Fruit fly (Drosophila melanogaster) whole organism, embryonic: ENCODE results near the gene CG34135.

Source experiments
- Atf-2 ChIP-seq: fragments of 200-800 bp; sonication (Bioruptor generic); optimal IDR thresholded peaks from 2 replicates; lab custom pipeline; 2016; ENCODE audit warnings: missing biosample characterization, missing genetic modification characterization
- Blimp-1 ChIP-seq: fragments of 200-800 bp; sonication (Bioruptor generic); optimal IDR thresholded peaks from 3 replicates; lab custom pipeline; 2018; ENCODE audit warnings: missing biosample characterization, missing genetic modification characterization, mild to moderate bottlenecking, moderate library complexity, missing genetic modification reagents
- CG1024 ChIP-seq: fragments of 200-800 bp; sonication (Bioruptor generic); IDR thresholded peaks from 2 replicates; pipeline ENCODE4 v1.3.6; 2022; ENCODE audit warnings: missing biosample characterization, missing genetic modification characterization
- CG10565 ChIP-seq: fragments of 200-800 bp; sonication (Bioruptor generic); optimal IDR thresholded peaks from 3 replicates; lab custom pipeline; 2016; ENCODE audit warnings: missing biosample characterization, mild to moderate bottlenecking, missing genetic modification characterization
- CG11085 ChIP-seq: fragments of 200-800 bp; sonication (Bioruptor generic); IDR thresholded peaks from 2 replicates; pipeline ENCODE4 v1.3.6; 2022; ENCODE audit warnings: missing biosample characterization, missing genetic modification characterization
- CG11695 ChIP-seq: fragments of 200-800 bp; sonication (Bioruptor generic); IDR thresholded peaks from 3 replicates; pipeline ENCODE4 v1.3.6; 2022; ENCODE audit warnings: missing biosample characterization, missing genetic modification characterization
- CG11723 ChIP-seq: fragments of 200-800 bp; sonication (Bioruptor generic); optimal IDR thresholded peaks from 2 replicates; lab custom pipeline; 2017; ENCODE audit warnings: missing biosample characterization, mild to moderate bottlenecking, missing genetic modification characterization
- CG12219 ChIP-seq: fragments of 200-800 bp; sonication (Bioruptor generic); optimal IDR thresholded peaks from 3 replicates; lab custom pipeline; 2018; ENCODE audit warnings: missing biosample characterization, mild to moderate bottlenecking, missing genetic modification characterization
- CG13424 ChIP-seq: fragments of 200-800 bp; sonication (Bioruptor generic); optimal IDR thresholded peaks from 2 replicates; lab custom pipeline; 2019; ENCODE audit warnings: missing biosample characterization, mild to moderate bottlenecking, missing genetic modification characterization, moderate library complexity
- CG15073 ChIP-seq: fragments of 200-800 bp; sonication (Bioruptor generic); optimal IDR thresholded peaks from 2 replicates; lab custom pipeline; 2016; ENCODE audit warnings: missing biosample characterization, missing genetic modification characterization
- CG15269 ChIP-seq: fragments of 200-800 bp; sonication (Bioruptor generic); optimal IDR thresholded peaks from 2 replicates; lab custom pipeline; 2018; ENCODE audit warnings: missing biosample characterization, mild to moderate bottlenecking, missing genetic modification characterization, moderate library complexity
- CG1602 ChIP-seq: fragments of 200-800 bp; sonication (Bioruptor generic); optimal IDR thresholded peaks from 3 replicates; lab custom pipeline; 2016; ENCODE audit warnings: missing biosample characterization, missing genetic modification characterization
- CG2678 ChIP-seq: fragments of 200-800 bp; sonication (Bioruptor generic); optimal IDR thresholded peaks from 3 replicates; lab custom pipeline; 2019; ENCODE audit warnings: missing biosample characterization, mild to moderate bottlenecking, missing genetic modification characterization, moderate library complexity
- CG32772 ChIP-seq: fragments of 200-800 bp; sonication (Bioruptor generic); IDR thresholded peaks from 2 replicates; pipeline ENCODE4 v1.3.6; 2022; ENCODE audit warnings: missing biosample characterization, missing genetic modification characterization
- CG34422 ChIP-seq: fragments of 200-800 bp; sonication (Bioruptor generic); IDR thresholded peaks from 3 replicates; pipeline ENCODE4 v1.3.6; 2022; ENCODE audit warnings: missing biosample characterization, missing genetic modification characterization
- CG4404 ChIP-seq: fragments of 200-800 bp; sonication (Bioruptor generic); IDR thresholded peaks from 2 replicates; pipeline ENCODE4 v1.3.6; 2022; ENCODE audit warnings: missing biosample characterization, missing genetic modification characterization
- CG4820 ChIP-seq: fragments of 200-800 bp; sonication (Bioruptor generic); optimal IDR thresholded peaks from 3 replicates; lab custom pipeline; 2016; ENCODE audit warnings: missing biosample characterization, missing genetic modification characterization
- CG5180 ChIP-seq: fragments of 200-800 bp; sonication (Bioruptor generic); optimal IDR thresholded peaks from 3 replicates; lab custom pipeline; 2017; ENCODE audit warnings: missing biosample characterization, missing genetic modification characterization, mild to moderate bottlenecking, moderate library complexity, missing genetic modification reagents
- CG6175 ChIP-seq: fragments of 200-800 bp; sonication (Bioruptor generic); IDR thresholded peaks from 3 replicates; pipeline ENCODE4 v1.3.6; 2022; ENCODE audit warnings: missing biosample characterization, missing genetic modification characterization
- CG6254 ChIP-seq: fragments of 200-800 bp; sonication (Bioruptor generic); optimal IDR thresholded peaks from 3 replicates; lab custom pipeline; 2017; ENCODE audit warnings: mild to moderate bottlenecking, missing biosample characterization, missing genetic modification reagents, missing genetic modification characterization
- CG7963 ChIP-seq: fragments of 200-800 bp; sonication (Bioruptor generic); IDR thresholded peaks from 3 replicates; pipeline ENCODE4 v1.3.6; 2022; ENCODE audit warnings: missing biosample characterization, missing genetic modification characterization; ENCODE audit not compliant: partially characterized antibody
- CG8089 ChIP-seq: fragments of 200-800 bp; sonication (Bioruptor generic); optimal IDR thresholded peaks from 3 replicates; lab custom pipeline; 2016; ENCODE audit warnings: missing biosample characterization, missing genetic modification characterization
- CG8281 ChIP-seq: fragments of 200-800 bp; sonication (Bioruptor generic); optimal IDR thresholded peaks from 2 replicates; lab custom pipeline; 2018; ENCODE audit warnings: missing biosample characterization, mild to moderate bottlenecking, missing genetic modification characterization, moderate library complexity
- Camta ChIP-seq: fragments of 200-800 bp; sonication (Bioruptor generic); optimal IDR thresholded peaks from 2 replicates; lab custom pipeline; 2016; ENCODE audit warnings: missing biosample characterization, missing genetic modification characterization
- Dbx ChIP-seq: fragments of 200-800 bp; sonication (Bioruptor generic); IDR thresholded peaks from 3 replicates; pipeline ENCODE4 v1.3.6; 2022; ENCODE audit warnings: missing biosample characterization, missing genetic modification characterization
- H2.0 ChIP-seq: fragments of 200-800 bp; sonication (Bioruptor generic); IDR thresholded peaks from 2 replicates; pipeline ENCODE4 v1.3.6; 2022; ENCODE audit warnings: missing biosample characterization, missing genetic modification characterization
- Hr39 ChIP-seq: fragments of >200 bp; optimal IDR thresholded peaks from 2 replicates; lab custom pipeline; 2017
- Max ChIP-seq: fragments of 200-800 bp; sonication (Bioruptor generic); optimal IDR thresholded peaks from 2 replicates; lab custom pipeline; 2016; ENCODE audit warnings: missing biosample characterization, mild to moderate bottlenecking, missing genetic modification characterization
- Oli ChIP-seq: fragments of 200-800 bp; sonication (Bioruptor generic); optimal IDR thresholded peaks from 2 replicates; lab custom pipeline; 2018; ENCODE audit warnings: missing biosample characterization, mild to moderate bottlenecking, missing genetic modification characterization, moderate library complexity
- PHDP ChIP-seq: fragments of 200-800 bp; sonication (Bioruptor generic); optimal IDR thresholded peaks from 3 replicates; lab custom pipeline; 2018; ENCODE audit warnings: missing biosample characterization, mild to moderate bottlenecking, missing genetic modification characterization, moderate library complexity
- Spps ChIP-seq: fragments of 200-800 bp; sonication (Bioruptor generic); optimal IDR thresholded peaks from 2 replicates; lab custom pipeline; 2018; ENCODE audit warnings: missing biosample characterization, mild to moderate bottlenecking, missing genetic modification characterization
- Sry-β ChIP-seq: fragments of 200-800 bp; sonication (Bioruptor generic); optimal IDR thresholded peaks from 2 replicates; lab custom pipeline; 2018; ENCODE audit warnings: missing biosample characterization, mild to moderate bottlenecking, missing genetic modification characterization, moderate library complexity
- Usf ChIP-seq: fragments of 200-800 bp; sonication (Bioruptor generic); optimal IDR thresholded peaks from 2 replicates; lab custom pipeline; 2017; ENCODE audit warnings: missing genotype, missing biosample characterization, missing genetic modification characterization
- abd-A ChIP-seq: fragments of 200-800 bp; sonication (Bioruptor generic); optimal IDR thresholded peaks from 3 replicates; lab custom pipeline; 2019; ENCODE audit warnings: missing biosample characterization, mild to moderate bottlenecking, missing genetic modification characterization, moderate library complexity
- da ChIP-seq: fragments of 200-800 bp; sonication (Bioruptor generic); optimal IDR thresholded peaks from 2 replicates; lab custom pipeline; 2016; ENCODE audit warnings: missing biosample characterization, missing genetic modification characterization
- dpn ChIP-seq, 2 experiments: fragments of 200-800 bp; sonication (Bioruptor generic); optimal IDR thresholded peaks; 3 replicates each; lab custom pipeline; 2016; ENCODE audit warnings: missing biosample characterization in 2 of 2, missing genetic modification characterization in 2 of 2
- fru ChIP-seq: fragments of >200 bp; optimal IDR thresholded peaks from 2 replicates; lab custom pipeline; 2017
- ftz-f1 ChIP-seq: fragments of 200-800 bp; sonication (Bioruptor generic); optimal IDR thresholded peaks from 2 replicates; lab custom pipeline; 2016; ENCODE audit warnings: missing biosample characterization, missing genetic modification characterization
- gce ChIP-seq: fragments of 200-800 bp; sonication (Bioruptor generic); IDR thresholded peaks from 3 replicates; pipeline ENCODE4 v1.3.6; 2022; ENCODE audit warnings: missing biosample characterization, missing genetic modification characterization
- grn ChIP-seq: fragments of 200-800 bp; sonication (Bioruptor generic); optimal IDR thresholded peaks from 3 replicates; lab custom pipeline; 2017; ENCODE audit warnings: missing biosample characterization, missing genetic modification characterization
- nerfin-1 ChIP-seq: fragments of 200-800 bp; sonication (Bioruptor generic); optimal IDR thresholded peaks from 3 replicates; lab custom pipeline; 2019; ENCODE audit warnings: missing biosample characterization, mild to moderate bottlenecking, missing genetic modification characterization, moderate library complexity
- onecut ChIP-seq: fragments of 200-800 bp; sonication (Bioruptor generic); IDR thresholded peaks from 2 replicates; pipeline ENCODE4 v1.3.6; 2022; ENCODE audit warnings: missing biosample characterization, missing genetic modification characterization
- ranshi ChIP-seq: fragments of 200-800 bp; sonication (Bioruptor generic); IDR thresholded peaks from 2 replicates; pipeline ENCODE4 v1.3.6; 2022; ENCODE audit warnings: missing biosample characterization, missing genetic modification characterization
- sens ChIP-seq: fragments of 200-800 bp; sonication (Bioruptor generic); peaks from one replicate; lab custom pipeline; 2016; ENCODE audit warnings: missing biosample characterization, missing genetic modification characterization
- sisA ChIP-seq: fragments of 200-800 bp; sonication (Bioruptor generic); IDR thresholded peaks from 2 replicates; pipeline ENCODE4 v1.3.6; 2022; ENCODE audit warnings: missing biosample characterization, missing genetic modification characterization
- slp2 ChIP-seq: fragments of 200-800 bp; sonication (Bioruptor generic); optimal IDR thresholded peaks from 2 replicates; lab custom pipeline; 2016; ENCODE audit warnings: missing biosample characterization, missing genetic modification characterization
- sna ChIP-seq: fragments of 200-800 bp; sonication (Bioruptor generic); IDR thresholded peaks from 2 replicates; pipeline ENCODE4 v1.3.6; 2022; ENCODE audit warnings: missing biosample characterization, missing genetic modification characterization; ENCODE audit not compliant: partially characterized antibody
- stc ChIP-seq: fragments of 200-800 bp; sonication (Bioruptor generic); IDR thresholded peaks from 2 replicates; pipeline ENCODE4 v1.3.6; 2022; ENCODE audit warnings: missing biosample characterization, missing genetic modification characterization
- trem ChIP-seq: fragments of 200-800 bp; optimal IDR thresholded peaks from 3 replicates; lab custom pipeline; 2019; ENCODE audit warnings: missing biosample characterization, mild to moderate bottlenecking, missing genetic modification characterization, moderate library complexity
- ttk ChIP-seq: fragments of 200-800 bp; sonication (Bioruptor generic); IDR thresholded peaks from 2 replicates; pipeline ENCODE4 v2.1.2; 2022; ENCODE audit warnings: missing biosample characterization, missing genetic modification characterization

CG34135 gene

dm6 chr3R:8788722-8789400 lies 20.9 kb upstream of the CG34135 start (continued):
- peak; percentile 52 for TF ChIP-seq CG15269 (tag; lab: Kevin White, UChicago)
- peak; percentile 30; the same call in 1 of the 2 replicates for TF ChIP-seq CG1024 (GFP tag; lab: Robert Waterston, UW)
- TF ChIP-seq CG32772 (GFP tag; lab: Robert Waterston, UW), result peak; percentile 71
- TF ChIP-seq Spps (tag; lab: Kevin White, UChicago), result peak; percentile 30
- peak; percentile 63 for TF ChIP-seq CG2678 (tag; lab: Kevin White, UChicago)
- peak; percentile 0 for TF ChIP-seq nerfin-1 (tag; lab: Kevin White, UChicago)
- no peak for TF ChIP-seq Camta (GFP tag; lab: Kevin White, UChicago)
- TF ChIP-seq CG11723 (GFP tag; lab: Kevin White, UChicago), result no peak
- TF ChIP-seq CG13424 (tag; lab: Kevin White, UChicago), result peak; percentile 47
- peak; percentile 19 for TF ChIP-seq trem (tag; lab: Kevin White, UChicago)
- TF ChIP-seq gce (GFP tag; lab: Robert Waterston, UW), result peak; percentile 70; the same call in 1 of the 3 replicates
- TF ChIP-seq H2.0, result peak; percentile 72
- no peak for TF ChIP-seq CG10565 (GFP tag; lab: Kevin White, UChicago)
- no peak for TF ChIP-seq CG15073 (GFP tag; lab: Kevin White, UChicago)
- 0 out of 3 replicates have a peak, but pooled peaks have one; percentile 25 for TF ChIP-seq CG34422 (GFP tag; lab: Robert Waterston, UW)
- TF ChIP-seq Dbx (GFP tag; lab: Robert Waterston, UW), result no peak
- TF ChIP-seq ranshi (GFP tag; lab: Robert Waterston, UW), result peak; percentile 57
- TF ChIP-seq sna, result no peak
- TF ChIP-seq CG8089 (GFP tag; lab: Kevin White, UChicago), result no peak
- TF ChIP-seq CG11695 (GFP tag; lab: Robert Waterston, UW), result peak; percentile 52; the same call in 1 of the 3 replicates
- TF ChIP-seq dpn (GFP tag; optimal IDR thresholded peaks at IDR 0.05; lab: Kevin White, UChicago), result no peak
- no peak for TF ChIP-seq Atf-2
- peak; percentile 58 for TF ChIP-seq CG6254 (GFP tag; lab: Kevin White, UChicago)
- 0 out of 2 replicates have a peak, but pooled peaks have one; percentile 10 for TF ChIP-seq CG4404 (GFP tag; lab: Robert Waterston, UW)
- peak; percentile 82 for TF ChIP-seq stc (GFP tag; lab: Robert Waterston, UW)
- no peak for TF ChIP-seq CG8281 (tag; lab: Kevin White, UChicago)
- TF ChIP-seq grn, result peak; percentile 25
- TF ChIP-seq CG7963 (GFP tag; lab: Robert Waterston, UW), result no peak
- TF ChIP-seq Usf (GFP tag; lab: Kevin White, UChicago), result no peak
- peak; percentile 43 for TF ChIP-seq CG1602 (GFP tag; lab: Kevin White, UChicago)
- peak; percentile 11 for TF ChIP-seq abd-A
- TF ChIP-seq CG5180 (GFP tag; lab: Kevin White, UChicago), result peak; percentile 30
- peak; percentile 62 for TF ChIP-seq Oli
- TF ChIP-seq CG4820 (GFP tag; lab: Kevin White, UChicago), result peak; percentile 31
- no peak for TF ChIP-seq Hr39 (lab: Kevin White, UChicago)
- no peak for TF ChIP-seq fru
- peak; percentile 5 for TF ChIP-seq slp2 (GFP tag; lab: Kevin White, UChicago)
- no peak for TF ChIP-seq CG6175 (GFP tag; lab: Robert Waterston, UW)
- TF ChIP-seq CG11085 (GFP tag; lab: Robert Waterston, UW), result no peak
- no peak for TF ChIP-seq ftz-f1 (GFP tag; lab: Kevin White, UChicago)
- TF ChIP-seq Blimp-1 (GFP tag; lab: Kevin White, UChicago), result peak; percentile 53
- TF ChIP-seq Max (GFP tag; lab: Kevin White, UChicago), result no peak
- TF ChIP-seq sens (GFP tag; lab: Kevin White, UChicago), result peak; percentile 86
- peak; percentile 36; the same call in 1 of the 2 replicates for TF ChIP-seq ttk (GFP tag; lab: Robert Waterston, UW)
- TF ChIP-seq sisA (GFP tag; lab: Robert Waterston, UW), result peak; percentile 56
- TF ChIP-seq onecut, result 0 out of 2 replicates have a peak, but pooled peaks have one; percentile 22
- TF ChIP-seq CG12219, result peak; percentile 30
- no peak for TF ChIP-seq Sry-β (GFP tag; lab: Kevin White, UChicago)
- TF ChIP-seq da, result no peak
- TF ChIP-seq PHDP (tag; lab: Kevin White, UChicago), result no peak
